Worm (Caenorhabditis elegans) whole organism, young adult: ENCODE measurements around the gene oig-8.

Experiments
- ama-1 ChIP-seq, 3 experiments: fragments of 150-350 bp in 1 of 3; sonication (generic microtip) in 2 of 3; optimal IDR thresholded peaks; 2 replicates each; lab custom pipeline; 2014 to 2018; ENCODE audit warnings: missing biosample characterization in 2 of 3, missing genetic modification characterization in 2 of 3, missing genetic modification reagents in 2 of 3
- aptf-2 ChIP-seq: fragments of 200-800 bp; sonication (Bioruptor generic); conservative IDR thresholded peaks from 2 replicates; pipeline ENCODE4 v1.3.6; 2022; ENCODE audit warnings: missing genetic modification reagents, missing genetic modification characterization, missing compliant biosample characterization
- egl-18 ChIP-seq: fragments of 200-800 bp; sonication (Bioruptor generic); IDR thresholded peaks from 2 replicates; pipeline ENCODE4 v1.3.6; 2022; ENCODE audit warnings: missing genetic modification reagents, missing genetic modification characterization, missing compliant biosample characterization
- him-1 ChIP-seq: sonication (generic microtip); optimal IDR thresholded peaks from 2 replicates; lab custom pipeline; 2016; ENCODE audit warnings: missing genotype, missing genetic modification reagents, missing genetic modification characterization, missing compliant biosample characterization
- mcd-1 ChIP-seq: fragments of 200-800 bp; sonication (Bioruptor generic); IDR thresholded peaks from 2 replicates; pipeline ENCODE4 v1.3.6; 2022; ENCODE audit warnings: missing genetic modification reagents, missing genetic modification characterization, missing compliant biosample characterization
- somi-1 ChIP-seq: fragments of 200-800 bp; sonication (Bioruptor generic); optimal IDR thresholded peaks from 2 replicates; lab custom pipeline; 2018; ENCODE audit warnings: mild to moderate bottlenecking, missing genetic modification characterization, missing compliant biosample characterization
- ztf-18 ChIP-seq: sonication (generic microtip); optimal IDR thresholded peaks from 2 replicates; lab custom pipeline; 2016; ENCODE audit warnings: missing genotype, mild to moderate bottlenecking, missing genetic modification characterization, missing compliant biosample characterization

- TF ChIP-seq mcd-1 (GFP tag; lab: Robert Waterston, UW), result no peak
- no peak for TF ChIP-seq somi-1 (GFP tag; lab: Kevin White, UChicago)
- no peak for TF ChIP-seq ztf-18 (tag; lab: Kevin White, UChicago)
- no peak for TF ChIP-seq him-1 (tag; lab: Kevin White, UChicago)
- no peak for TF ChIP-seq ama-1 (optimal IDR thresholded peaks at IDR 0.05; lab: Kevin White, UChicago)
- TF ChIP-seq ama-1 (GFP tag; optimal IDR thresholded peaks at IDR 0.05; lab: Kevin White, UChicago), result no peak
- no peak for TF ChIP-seq aptf-2 (GFP tag; lab: Robert Waterston, UW)
- no peak for TF ChIP-seq egl-18
These were observed 2.0 kb downstream of the oig-8 start for ce11 chrII:6646903-6647302.
